Worm (Caenorhabditis elegans): ENCODE measurements around the gene ZK1240.2.

ce11 chrII:2354476-2354875 is 31.3 kb downstream of the ZK1240.2 start, which contains the start of gene F43C11.2:
- TF ChIP-seq snpc-4 (tag; optimal IDR thresholded peaks at IDR 0.05) (no peak), tbx-8 (GFP tag; optimal IDR thresholded peaks at IDR 0.05) (no peak), pha-4 (tag; optimal IDR thresholded peaks at IDR 0.05) (no peak), ztf-11 (tag; optimal IDR thresholded peaks at IDR 0.05) (no peak), flh-1 (GFP tag; optimal IDR thresholded peaks at IDR 0.05) (no peak), nhr-76 (tag; optimal IDR thresholded peaks at IDR 0.05) (no peak), nhr-237 (tag; optimal IDR thresholded peaks at IDR 0.05) (no peak), lin-32 (GFP tag; optimal IDR thresholded peaks at IDR 0.05) (no peak), mab-5 (tag; optimal IDR thresholded peaks at IDR 0.05) (no peak), unc-39 (tag; optimal IDR thresholded peaks at IDR 0.05) (no peak)

Data from whole organism, mixed stage, embryonic.